Fruit fly (Drosophila melanogaster): ENCODE data around the gene Hs3st-B.

Gene Hs3st-B

DNA sequence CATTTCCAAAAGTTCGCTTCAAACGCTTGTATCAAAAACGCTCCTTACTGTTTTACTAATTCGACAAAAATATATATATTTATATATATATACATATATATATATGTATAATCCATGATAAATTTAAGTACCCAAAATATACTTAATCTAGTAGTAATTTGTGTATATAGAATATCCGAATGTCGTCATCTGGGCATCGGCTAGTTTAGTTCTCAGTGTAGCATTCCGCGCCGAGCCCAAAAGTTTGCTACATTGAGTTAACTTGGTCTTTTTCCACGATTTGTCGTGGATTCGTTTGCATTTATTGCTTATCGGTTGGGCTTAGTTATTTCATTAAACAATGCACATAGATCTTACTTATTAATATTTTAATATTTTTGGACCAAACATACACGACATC is 32.8 kb downstream of the Hs3st-B start (continued):
- TF ChIP-seq CG9727 (GFP tag; optimal IDR thresholded peaks at IDR 0.05) (no peak), zf30C (GFP tag; optimal IDR thresholded peaks at IDR 0.05) (peak; percentile 66), CG43689 (GFP tag; IDR thresholded peaks at IDR 0.05) (no peak), trh (GFP tag; optimal IDR thresholded peaks at IDR 0.05) (no peak), Dip3 (GFP tag; optimal IDR thresholded peaks at IDR 0.05) (no peak), run (tag; optimal IDR thresholded peaks at IDR 0.05) (no peak), CG15011 (GFP tag; optimal IDR thresholded peaks at IDR 0.05) (no peak), CG17802 (tag; optimal IDR thresholded peaks at IDR 0.05) (no peak), NfI (GFP tag; optimal IDR thresholded peaks at IDR 0.05) (peak; percentile 25), br (optimal IDR thresholded peaks at IDR 0.05) (no peak), CG7839 (tag; optimal IDR thresholded peaks at IDR 0.05) (peak; percentile 27), Med (GFP tag) (peak; percentile 75), klu (GFP tag; IDR thresholded peaks at IDR 0.05) (no peak), Xrp1 (GFP tag; IDR thresholded peaks at IDR 0.05) (peak; percentile 34; the same call in 1 of the 2 replicates)

DNA sequence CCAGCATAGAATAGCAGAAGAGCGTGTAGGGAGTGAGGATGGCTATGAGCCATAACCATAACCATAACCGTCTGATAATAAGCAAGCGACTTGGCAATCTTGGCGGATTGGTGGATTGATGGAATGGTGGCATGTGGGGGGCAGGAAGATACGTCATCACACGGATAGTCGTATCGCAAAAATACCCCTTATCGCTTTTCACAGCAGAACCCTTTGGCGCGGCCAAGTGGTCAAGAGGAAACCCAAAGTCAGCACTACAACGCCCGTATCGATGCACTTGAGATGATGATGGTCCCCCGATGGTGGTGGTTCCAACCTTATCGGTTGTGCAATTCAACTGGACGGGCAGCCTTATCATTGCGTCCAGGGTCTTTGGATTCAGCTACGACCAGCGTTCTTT is 37.0 kb downstream of the Hs3st-B start:
- no peak for TF ChIP-seq CG4854 (GFP tag; optimal IDR thresholded peaks at IDR 0.05)
- no peak for TF ChIP-seq Hr3 (GFP tag; optimal IDR thresholded peaks at IDR 0.05)
- TF ChIP-seq slbo (GFP tag; IDR thresholded peaks at IDR 0.05): no peak
- TF ChIP-seq sim (GFP tag; IDR thresholded peaks at IDR 0.05): no peak
- TF ChIP-seq grn (GFP tag; optimal IDR thresholded peaks at IDR 0.05): peak; percentile 77
- TF ChIP-seq CG10209 (GFP tag; optimal IDR thresholded peaks at IDR 0.05): no peak
- no peak for TF ChIP-seq row (GFP tag; IDR thresholded peaks at IDR 0.05)
- peak; percentile 70; the same call in 1 of the 4 replicates for TF ChIP-seq chinmo (GFP tag; IDR thresholded peaks at IDR 0.05; ENCODE audit: partially characterized antibody)
- TF ChIP-seq CTCF (GFP tag; optimal IDR thresholded peaks at IDR 0.05): no peak
- TF ChIP-seq HmgZ (tag; optimal IDR thresholded peaks at IDR 0.05): peak; percentile 22
- no peak for TF ChIP-seq stc (GFP tag; IDR thresholded peaks at IDR 0.05)
- TF ChIP-seq ranshi (GFP tag; IDR thresholded peaks at IDR 0.05): no peak
- TF ChIP-seq CG34376 (GFP tag; optimal IDR thresholded peaks at IDR 0.05): peak; percentile 48
- TF ChIP-seq Lhr (GFP tag; optimal IDR thresholded peaks at IDR 0.05): no peak
- no peak for TF ChIP-seq CG8388 (GFP tag; optimal IDR thresholded peaks at IDR 0.05)
- TF ChIP-seq mirr (GFP tag; optimal IDR thresholded peaks at IDR 0.05): peak; percentile 47
- no peak for TF ChIP-seq caup (GFP tag; optimal IDR thresholded peaks at IDR 0.05; ENCODE audit: severe bottlenecking)
- peak; percentile 77 for TF ChIP-seq exex (tag; optimal IDR thresholded peaks at IDR 0.05)
- 0 out of 2 replicates have a peak, but pooled peaks have one; percentile 45 for TF ChIP-seq rib (GFP tag; IDR thresholded peaks at IDR 0.05)
- TF ChIP-seq CG11504 (tag; optimal IDR thresholded peaks at IDR 0.05): no peak
- TF ChIP-seq CG17328 (GFP tag; IDR thresholded peaks at IDR 0.05): no peak
- 0 out of 2 replicates have a peak, but pooled peaks have one; percentile 40 for TF ChIP-seq GATAe (GFP tag; conservative IDR thresholded peaks at IDR 0.05)
- no peak for TF ChIP-seq Oaz (GFP tag; IDR thresholded peaks at IDR 0.05)
- no peak for TF ChIP-seq CG4617 (GFP tag; optimal IDR thresholded peaks at IDR 0.05; ENCODE audit: borderline replicate concordance)
- no peak for TF ChIP-seq fd96Cb (tag; optimal IDR thresholded peaks at IDR 0.05)
- peak; percentile 73 for TF ChIP-seq Hey (tag; optimal IDR thresholded peaks at IDR 0.05)
- TF ChIP-seq cwo (GFP tag; optimal IDR thresholded peaks at IDR 0.05): peak; percentile 40
- no peak for TF ChIP-seq CG18011 (GFP tag; optimal IDR thresholded peaks at IDR 0.05)
- no peak for TF ChIP-seq Atf6 (GFP tag; IDR thresholded peaks at IDR 0.05)
- no peak for TF ChIP-seq btn (GFP tag; optimal IDR thresholded peaks at IDR 0.05)
- TF ChIP-seq Elba2 (GFP tag; optimal IDR thresholded peaks at IDR 0.05): no peak
- TF ChIP-seq Pdp1 (GFP tag; optimal IDR thresholded peaks at IDR 0.05): peak in 1 of 2 experiments; percentile 10
- TF ChIP-seq CG7839 (tag; optimal IDR thresholded peaks at IDR 0.05): no peak
- no peak for TF ChIP-seq CG10366 (GFP tag; IDR thresholded peaks at IDR 0.05)
- TF ChIP-seq CG2678 (tag; optimal IDR thresholded peaks at IDR 0.05): no peak
- no peak for TF ChIP-seq CG30431 (GFP tag; optimal IDR thresholded peaks at IDR 0.05)
- TF ChIP-seq CG8281 (tag; optimal IDR thresholded peaks at IDR 0.05): peak; percentile 97
- no peak for TF ChIP-seq hth (optimal IDR thresholded peaks at IDR 0.05)
- no peak for TF ChIP-seq bigmax (GFP tag; optimal IDR thresholded peaks at IDR 0.05)
